Worm (Caenorhabditis elegans): ENCODE measurements around the gene ari-2.
A peak's percentile ranks its signal among the peaks of the same experiment; 100 is the strongest.

The ari-2 gene

DNA sequence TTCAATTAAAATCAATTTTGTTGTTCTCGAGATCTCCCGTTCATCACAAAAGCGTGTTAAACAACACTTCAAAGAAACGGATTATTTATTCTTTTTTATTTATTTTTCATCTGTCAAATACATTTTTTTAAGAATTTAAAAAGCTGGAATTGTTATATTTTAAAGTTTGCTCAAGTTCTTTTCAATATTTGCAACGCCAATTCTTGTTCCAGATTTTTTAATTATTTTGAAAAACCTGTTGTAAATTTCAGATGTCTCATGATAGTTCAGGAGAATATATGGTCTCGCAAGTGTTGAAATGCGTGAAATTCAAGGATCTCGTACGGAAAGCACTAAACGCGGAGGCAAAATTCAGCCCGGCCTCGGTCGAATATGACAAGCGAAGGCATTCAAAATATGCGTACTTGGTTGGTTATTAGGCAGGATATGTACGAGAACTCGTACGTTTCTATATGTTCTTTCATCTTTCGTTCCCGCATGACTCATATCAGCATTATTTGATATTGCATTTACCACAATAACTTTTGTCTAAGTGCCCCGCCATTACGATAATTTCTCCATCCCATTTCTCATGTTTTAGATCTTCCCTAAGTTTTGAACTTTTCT is 6.2 kb upstream of the ari-2 start, which contains the start of gene cec-6:
Gene cec-6 (plus strand): TSS at position 252 of the 606 bp plus-strand sequence.
- no peak for TF ChIP-seq dpl-1 (GFP tag; optimal IDR thresholded peaks at IDR 0.05)
- no peak for TF ChIP-seq pqm-1 (tag; optimal IDR thresholded peaks at IDR 0.05)
- TF ChIP-seq zfp-3 (GFP tag; conservative IDR thresholded peaks at IDR 0.05): no peak
- peak; percentile 69 for TF ChIP-seq F49E8.2 (tag; optimal IDR thresholded peaks at IDR 0.05; ENCODE audit: borderline replicate concordance)
- peak; percentile 39 for TF ChIP-seq lin-38 (GFP tag; IDR thresholded peaks at IDR 0.05)
- TF ChIP-seq ceh-62 (tag; optimal IDR thresholded peaks at IDR 0.05): no peak
- no peak for TF ChIP-seq madf-9 (GFP tag; conservative IDR thresholded peaks at IDR 0.05)
- no peak for TF ChIP-seq ZK546.5 (tag; optimal IDR thresholded peaks at IDR 0.05)
- no peak for TF ChIP-seq mes-2 (tag; optimal IDR thresholded peaks at IDR 0.05; ENCODE audit: poor library complexity, severe bottlenecking)
- TF ChIP-seq aha-1 (tag): peak; percentile 81
- no peak for TF ChIP-seq nhr-42 (GFP tag; IDR thresholded peaks at IDR 0.05)
- peak; percentile 51; the same call in 1 of the 2 replicates for TF ChIP-seq snpc-1.2 (GFP tag; IDR thresholded peaks at IDR 0.05)
- TF ChIP-seq Y48G9A.11 (GFP tag; IDR thresholded peaks at IDR 0.05): peak; percentile 24; the same call in 1 of the 2 replicates
- TF ChIP-seq Y75B8A.6 (GFP tag; IDR thresholded peaks at IDR 0.05): no peak
- no peak for TF ChIP-seq mdl-1 (tag; optimal IDR thresholded peaks at IDR 0.05)
- TF ChIP-seq unc-62 (GFP tag; optimal IDR thresholded peaks at IDR 0.05 in 1 of 2): peak in 1 of 2 experiments; percentile 66
- TF ChIP-seq unc-62 (tag; optimal IDR thresholded peaks at IDR 0.05): no peak

ce11 chrIV:5548843-5549242 is 2.1 kb upstream of the ari-2 start:
- peak; percentile 90 for TF ChIP-seq mes-2 (tag; optimal IDR thresholded peaks at IDR 0.05; ENCODE audit: poor library complexity, severe bottlenecking)
- TF ChIP-seq ztf-11 (tag; optimal IDR thresholded peaks at IDR 0.05): no peak
- TF ChIP-seq T26A8.4 (GFP tag; IDR thresholded peaks at IDR 0.05): peak; percentile 38; the same call in 1 of the 2 replicates
- TF ChIP-seq dpl-1 (GFP tag; optimal IDR thresholded peaks at IDR 0.05): peak; percentile 18
- TF ChIP-seq dmd-6 (GFP tag; IDR thresholded peaks at IDR 0.05): peak; percentile 41; the same call in 1 of the 2 replicates
- TF ChIP-seq hif-1 (tag; optimal IDR thresholded peaks at IDR 0.05): peak in 1 of 2 experiments; percentile 68
- 0 out of 2 replicates have a peak, but pooled peaks have one; percentile 9 for TF ChIP-seq ceh-20 (GFP tag; IDR thresholded peaks at IDR 0.05)
- TF ChIP-seq fkh-10 (GFP tag; optimal IDR thresholded peaks at IDR 0.05): peak; percentile 49
- TF ChIP-seq fos-1 (tag; optimal IDR thresholded peaks at IDR 0.05): no peak
- TF ChIP-seq Y75B8A.6 (GFP tag; IDR thresholded peaks at IDR 0.05): no peak
- TF ChIP-seq pha-4 (GFP tag; IDR thresholded peaks at IDR 0.05): no peak
- peak; percentile 32 for TF ChIP-seq pha-4 (tag; optimal IDR thresholded peaks at IDR 0.05)
- TF ChIP-seq hlh-30 (tag; optimal IDR thresholded peaks at IDR 0.05; ENCODE audit: insufficient read depth): peak; percentile 78
- TF ChIP-seq nhr-48 (tag; optimal IDR thresholded peaks at IDR 0.05): peak; percentile 4
- TF ChIP-seq mxl-2 (GFP tag; conservative IDR thresholded peaks at IDR 0.05): no peak
- peak in 1 of 2 experiments; percentile 85 for TF ChIP-seq mdl-1 (tag; optimal IDR thresholded peaks at IDR 0.05)
- TF ChIP-seq aha-1 (tag): peak; percentile 81
- no peak for TF ChIP-seq daf-19 (GFP tag; conservative IDR thresholded peaks at IDR 0.05)
- TF ChIP-seq tra-1 (GFP tag; IDR thresholded peaks at IDR 0.05): peak; percentile 45; the same call in 1 of the 2 replicates
- peak; percentile 50 for TF ChIP-seq nhr-77 (tag; optimal IDR thresholded peaks at IDR 0.05)
- TF ChIP-seq dve-1 (tag; optimal IDR thresholded peaks at IDR 0.05; ENCODE audit: insufficient read depth): peak; percentile 65
- TF ChIP-seq ceh-28 (tag; optimal IDR thresholded peaks at IDR 0.05): no peak
- peak; percentile 26 for TF ChIP-seq cey-2 (tag; optimal IDR thresholded peaks at IDR 0.05; ENCODE audit: borderline replicate concordance, insufficient read depth)
- TF ChIP-seq snpc-4 (tag; optimal IDR thresholded peaks at IDR 0.05): no peak
- peak; percentile 47 for TF ChIP-seq pqm-1 (tag; optimal IDR thresholded peaks at IDR 0.05)
- peak; percentile 33; the same call in 1 of the 2 replicates for TF ChIP-seq hmg-1.1 (GFP tag; IDR thresholded peaks at IDR 0.05)
- peak; percentile 47 for TF ChIP-seq mep-1 (tag; optimal IDR thresholded peaks at IDR 0.05)
- no peak for TF ChIP-seq ztf-7 (tag; optimal IDR thresholded peaks at IDR 0.05)
- TF ChIP-seq jun-1 (tag; optimal IDR thresholded peaks at IDR 0.05): no peak
- TF ChIP-seq mxl-3 (GFP tag; optimal IDR thresholded peaks at IDR 0.05): peak; percentile 90
- peak; percentile 82 for TF ChIP-seq hlh-11 (tag; optimal IDR thresholded peaks at IDR 0.05)
- peak in 1 of 2 experiments; percentile 71 for TF ChIP-seq lsy-2 (tag; optimal IDR thresholded peaks at IDR 0.05)
- TF ChIP-seq snpc-1.2 (GFP tag; IDR thresholded peaks at IDR 0.05): no peak
- TF ChIP-seq rbr-2 (tag; optimal IDR thresholded peaks at IDR 0.05): peak; percentile 50
- peak; percentile 54 for TF ChIP-seq nhr-28 (tag; optimal IDR thresholded peaks at IDR 0.05)
- TF ChIP-seq nhr-11 (tag; optimal IDR thresholded peaks at IDR 0.05): peak; percentile 16
- TF ChIP-seq F44E2.7 (GFP tag; IDR thresholded peaks at IDR 0.05): no peak

Measured in whole organism, L4 larva.